Fruit fly (Drosophila melanogaster): Measurements from ENCODE around the gene GstD9.

GstD9 gene

dm6 chr3R:12402935-12403334, 35.6 kb upstream of the GstD9 start (continued):
- TF ChIP-seq Pdp1 (GFP tag; optimal IDR thresholded peaks at IDR 0.05) (peak; percentile 94 to 96), klu (GFP tag; IDR thresholded peaks at IDR 0.05) (peak; percentile 86), CG42726 (GFP tag; IDR thresholded peaks at IDR 0.05; ENCODE audit: partially characterized antibody) (no peak), CG8944 (GFP tag; optimal IDR thresholded peaks at IDR 0.05) (peak; percentile 87), Mad (GFP tag; optimal IDR thresholded peaks at IDR 0.05) (peak; percentile 94), CG11247 (GFP tag; IDR thresholded peaks at IDR 0.05) (peak; percentile 90), CG30403 (GFP tag; optimal IDR thresholded peaks at IDR 0.05) (peak; percentile 96), CG8478 (optimal IDR thresholded peaks at IDR 0.05) (no peak), PHDP (tag; optimal IDR thresholded peaks at IDR 0.05) (peak; percentile 99), Mrtf (GFP tag; IDR thresholded peaks at IDR 0.05) (peak; percentile 94), luna (GFP tag; optimal IDR thresholded peaks at IDR 0.05) (peak; percentile 75), CG10565 (GFP tag; optimal IDR thresholded peaks at IDR 0.05) (peak; percentile 98), Adf1 (GFP tag; IDR thresholded peaks at IDR 0.05) (peak; percentile 77), Hmx (GFP tag; optimal IDR thresholded peaks at IDR 0.05) (peak; percentile 87), E2f1 (GFP tag; IDR thresholded peaks at IDR 0.05) (peak; percentile 95), CG11560 (tag; IDR thresholded peaks at IDR 0.05) (peak; percentile 65; the same call in 2 of the 3 replicates), br (optimal IDR thresholded peaks at IDR 0.05) (no peak), CG4730 (GFP tag; IDR thresholded peaks at IDR 0.05) (peak; percentile 86), sens-2 (GFP tag; IDR thresholded peaks at IDR 0.05) (peak; percentile 97), CG11695 (GFP tag; IDR thresholded peaks at IDR 0.05) (peak; percentile 97), exex (tag; optimal IDR thresholded peaks at IDR 0.05) (peak; percentile 92), CG15696 (tag; optimal IDR thresholded peaks at IDR 0.05) (peak; percentile 100), schlank (tag; optimal IDR thresholded peaks at IDR 0.05) (peak; percentile 94), Rfx (GFP tag; IDR thresholded peaks at IDR 0.05) (peak; percentile 97), CG13894 (tag; optimal IDR thresholded peaks at IDR 0.05) (peak; percentile 99), Asciz (GFP tag; optimal IDR thresholded peaks at IDR 0.05) (peak; percentile 98), CG6272 (GFP tag; IDR thresholded peaks at IDR 0.05) (peak; percentile 73), CG2712 (tag; optimal IDR thresholded peaks at IDR 0.05) (peak; percentile 99), HHEX (GFP tag; optimal IDR thresholded peaks at IDR 0.05) (peak; percentile 98), ham (GFP tag; IDR thresholded peaks at IDR 0.05) (peak; percentile 57; the same call in 1 of the 2 replicates), kni (GFP tag; optimal IDR thresholded peaks at IDR 0.05) (peak; percentile 99), E2f2 (GFP tag; IDR thresholded peaks at IDR 0.05) (peak; percentile 85), ap (GFP tag; IDR thresholded peaks at IDR 0.05) (peak; percentile 97), Blimp-1 (GFP tag; optimal IDR thresholded peaks at IDR 0.05) (peak; percentile 97), CG6791 (GFP tag; IDR thresholded peaks at IDR 0.05; ENCODE audit: partially characterized antibody) (no peak), CG1529 (GFP tag; optimal IDR thresholded peaks at IDR 0.05) (peak; percentile 96), CG17612 (GFP tag; IDR thresholded peaks at IDR 0.05) (peak; percentile 79), dm (GFP tag; optimal IDR thresholded peaks at IDR 0.05) (peak; percentile 85), CHES-1-like (GFP tag; optimal IDR thresholded peaks at IDR 0.05) (peak; percentile 90), cad (GFP tag; optimal IDR thresholded peaks at IDR 0.05) (no peak), tup (GFP tag; optimal IDR thresholded peaks at IDR 0.05) (peak; percentile 92), p53 (GFP tag; optimal IDR thresholded peaks at IDR 0.05) (peak; percentile 80), Xbp1 (GFP tag; optimal IDR thresholded peaks at IDR 0.05) (peak; percentile 97), MBD-R2 (GFP tag; IDR thresholded peaks at IDR 0.05) (peak; percentile 94), ci (GFP tag; IDR thresholded peaks at IDR 0.05) (peak; percentile 99), mirr (GFP tag; optimal IDR thresholded peaks at IDR 0.05) (peak; percentile 99), bcd (GFP tag; optimal IDR thresholded peaks at IDR 0.05) (peak; percentile 97), sc (optimal IDR thresholded peaks at IDR 0.05) (no peak), sc (GFP tag; optimal IDR thresholded peaks at IDR 0.05) (peak; percentile 94), chif (GFP tag; optimal IDR thresholded peaks at IDR 0.05) (peak; percentile 95 to 99), CG8281 (tag; optimal IDR thresholded peaks at IDR 0.05) (peak; percentile 91), trem (tag; optimal IDR thresholded peaks at IDR 0.05) (peak; percentile 98)
